Fruit fly (Drosophila melanogaster) whole organism: ENCODE data around the gene TwdlX.

Source experiments
- CG8478 ChIP-seq: fragments of >200 bp; optimal IDR thresholded peaks from 2 replicates; lab custom pipeline; 2018; ENCODE audit warnings: inconsistent platforms
- Dll ChIP-seq: fragments of >200 bp; optimal IDR thresholded peaks from 2 replicates; lab custom pipeline; 2017
- EcR ChIP-seq, 2 experiments: fragments of >200 bp; optimal IDR thresholded peaks; 2 replicates each; lab custom pipeline; 2017; ENCODE audit warnings: missing biosample characterization in 2 of 2, missing genetic modification characterization in 2 of 2, missing genetic modification reagents in 2 of 2
- pan ChIP-seq: fragments of >200 bp; optimal IDR thresholded peaks from 2 replicates; lab custom pipeline; 2017
- psq ChIP-seq: fragments of >200 bp; optimal IDR thresholded peaks from 2 replicates; lab custom pipeline; 2017
- usp ChIP-seq: fragments of >200 bp; optimal IDR thresholded peaks from 2 replicates; lab custom pipeline; 2017; ENCODE audit warnings: missing biosample characterization, missing genetic modification characterization, mixed read lengths

TwdlX gene

DNA sequence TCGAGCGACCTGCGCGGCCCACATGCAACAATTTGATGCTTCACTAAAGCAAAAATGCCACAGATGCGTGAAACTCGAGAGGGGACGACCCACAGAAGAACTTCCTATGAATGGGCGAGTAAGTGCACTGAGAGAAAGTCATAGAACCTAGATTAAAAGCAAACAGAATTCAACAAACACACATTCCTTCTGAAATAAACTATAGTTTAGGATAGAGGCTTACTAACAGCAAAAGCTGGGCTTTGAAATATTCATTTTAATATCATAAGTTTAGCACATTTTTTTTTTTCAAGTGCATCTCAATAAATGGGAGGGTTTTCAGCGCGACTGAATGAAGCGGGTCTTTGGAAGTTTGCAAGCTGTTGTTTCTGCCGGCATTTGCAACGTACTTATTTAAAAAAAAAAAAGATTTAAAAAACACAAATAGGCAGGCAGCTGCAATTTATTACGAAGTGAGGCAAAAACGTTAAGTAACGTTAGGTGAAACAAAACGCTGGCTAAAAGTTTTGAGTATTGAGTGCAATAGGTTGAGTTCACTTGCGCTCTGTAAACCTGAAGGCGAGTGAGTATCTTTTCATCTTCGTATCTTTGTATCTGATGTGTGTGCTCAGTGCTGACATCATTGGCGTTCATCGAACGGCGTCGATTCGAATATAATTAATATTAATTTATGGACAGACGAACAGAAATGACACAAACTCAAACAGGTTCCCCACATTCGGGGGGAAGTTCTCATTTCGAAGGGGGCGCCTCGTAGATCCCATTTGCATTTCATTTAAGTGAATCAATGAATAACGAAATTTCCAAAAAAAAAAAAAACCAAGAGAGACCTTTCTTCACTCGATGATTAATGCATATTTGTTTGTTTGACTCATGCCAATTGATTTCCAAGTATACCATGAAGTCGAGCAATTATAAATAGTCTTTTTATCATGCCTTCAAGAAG lies 42.3 kb downstream of the TwdlX start:
- TF ChIP-seq CG8478 (lab: Kevin White, UChicago): no peak
- no peak for TF ChIP-seq EcR (GFP tag; optimal IDR thresholded peaks at IDR 0.05; lab: Kevin White, UChicago)
- TF ChIP-seq Dll: no peak
- TF ChIP-seq usp (GFP tag; lab: Kevin White, UChicago): no peak
- TF ChIP-seq psq (lab: Kevin White, UChicago): no peak
- no peak for TF ChIP-seq pan (lab: Kevin White, UChicago)

DNA sequence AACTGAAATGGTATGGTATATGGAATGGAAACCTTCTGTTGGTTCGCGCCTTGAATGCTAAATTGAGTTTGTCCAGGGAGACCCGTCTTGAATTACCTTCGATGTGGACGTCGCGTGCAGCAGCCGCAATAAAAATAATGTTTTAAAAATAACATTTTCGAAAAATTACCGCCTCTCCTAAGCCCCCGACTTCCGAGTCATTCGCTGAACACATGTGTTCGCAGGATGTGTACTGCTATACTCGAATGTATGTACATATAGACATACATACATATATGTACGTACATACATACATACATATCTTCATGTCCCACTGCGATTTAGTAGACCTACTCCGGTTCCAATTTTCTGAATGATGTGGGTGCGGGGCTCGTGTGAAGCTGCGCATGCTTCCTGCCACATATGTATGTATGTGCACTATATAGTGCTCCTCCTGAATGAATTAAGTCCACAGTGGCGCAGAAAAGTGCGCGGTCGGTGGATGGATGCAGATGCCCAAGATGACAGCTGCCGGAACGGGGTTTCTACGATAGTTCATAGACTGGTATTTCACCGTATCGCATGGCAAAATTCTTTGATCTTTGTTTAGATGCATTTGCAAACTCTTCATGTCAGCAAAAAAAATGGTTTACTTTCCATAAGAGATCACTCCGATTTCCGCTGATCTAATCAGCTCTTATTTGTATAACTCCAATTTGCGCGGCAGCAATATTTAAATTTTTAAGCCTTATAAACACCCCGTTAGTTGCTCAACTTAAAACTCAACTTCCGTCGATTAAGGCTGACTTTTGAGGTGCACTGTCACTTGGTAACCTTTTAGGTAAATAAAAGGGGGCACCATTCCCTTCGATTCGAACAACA lies 43.5 kb downstream of the TwdlX start:
- TF ChIP-seq pan (lab: Kevin White, UChicago) (no peak), psq (lab: Kevin White, UChicago) (no peak), Dll (no peak), usp (GFP tag; lab: Kevin White, UChicago) (no peak), CG8478 (lab: Kevin White, UChicago) (no peak), EcR (GFP tag; optimal IDR thresholded peaks at IDR 0.05; lab: Kevin White, UChicago) (no peak)

DNA sequence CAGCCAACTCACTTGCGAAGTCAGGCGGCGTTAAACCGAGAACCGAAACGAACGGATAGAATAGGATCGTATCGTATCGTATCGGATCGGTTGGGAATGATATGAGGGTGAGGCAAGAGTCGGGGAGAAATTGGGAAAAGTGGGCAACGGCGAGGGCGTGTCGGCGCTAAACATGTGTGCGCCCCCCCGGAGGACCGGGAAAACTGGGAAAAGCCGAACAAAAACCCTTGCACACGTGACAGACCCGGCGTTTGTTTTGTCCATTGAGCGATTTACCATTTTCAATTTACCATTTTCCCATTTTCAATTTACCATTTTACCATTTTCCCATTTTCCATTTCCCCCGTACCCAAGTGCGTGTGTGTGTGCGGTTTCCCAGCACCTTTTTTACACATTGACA lies 44.2 kb downstream of the TwdlX start:
- TF ChIP-seq usp (GFP tag; lab: Kevin White, UChicago) (no peak), psq (lab: Kevin White, UChicago) (no peak), EcR (GFP tag; optimal IDR thresholded peaks at IDR 0.05; lab: Kevin White, UChicago) (no peak), CG8478 (lab: Kevin White, UChicago) (no peak), pan (lab: Kevin White, UChicago) (no peak), Dll (no peak)

DNA sequence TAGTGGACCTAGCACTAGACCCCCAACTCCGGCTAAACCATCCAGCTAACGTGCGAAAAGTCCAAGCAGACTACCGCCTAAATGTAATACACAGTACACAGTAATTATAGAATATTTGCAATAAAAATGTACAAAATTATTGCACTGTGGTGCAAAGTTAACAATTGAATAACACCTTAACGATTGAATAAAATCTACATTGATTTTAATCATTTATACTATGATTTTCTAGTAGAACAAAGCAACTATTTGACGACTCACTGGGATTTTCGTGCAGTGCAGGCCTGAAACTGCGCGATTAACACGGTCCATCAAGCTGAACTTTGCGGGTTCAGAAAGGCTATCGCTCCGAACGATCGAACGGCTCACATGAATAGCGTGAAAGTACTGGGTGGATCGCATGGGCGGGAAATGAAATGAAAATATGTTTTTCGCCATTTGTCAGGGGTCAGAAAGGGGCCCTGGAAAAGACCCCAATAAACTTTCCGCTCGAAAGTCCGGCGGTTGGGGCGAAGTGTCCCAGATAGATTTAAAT lies 47.3 kb downstream of the TwdlX start:
- TF ChIP-seq EcR (GFP tag; optimal IDR thresholded peaks at IDR 0.05; lab: Kevin White, UChicago) (no peak), usp (GFP tag; lab: Kevin White, UChicago) (no peak), CG8478 (lab: Kevin White, UChicago) (no peak), psq (lab: Kevin White, UChicago) (no peak), Dll (no peak), pan (lab: Kevin White, UChicago) (no peak)

DNA sequence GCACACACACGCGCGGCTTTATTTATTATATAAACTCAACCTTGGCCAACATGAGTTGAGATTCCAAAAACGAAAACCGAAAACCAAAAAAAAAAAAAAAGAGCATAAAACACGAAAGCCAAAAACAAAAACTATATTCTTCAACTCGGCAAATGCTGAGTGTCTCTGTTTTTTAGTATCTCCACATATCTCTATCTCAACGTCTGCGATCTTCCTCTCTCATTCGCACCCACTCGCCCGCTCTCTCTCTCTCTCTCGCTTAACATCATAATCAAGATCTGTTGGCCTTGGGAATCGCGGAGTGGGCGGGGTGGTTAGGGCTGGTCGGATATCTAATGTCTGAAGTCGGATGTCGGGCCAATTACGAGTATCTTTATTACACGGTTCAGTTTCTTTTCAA lies 49.4 kb downstream of the TwdlX start:
- TF ChIP-seq usp (GFP tag; lab: Kevin White, UChicago): no peak
- TF ChIP-seq EcR (GFP tag; optimal IDR thresholded peaks at IDR 0.05; lab: Kevin White, UChicago): no peak

DNA sequence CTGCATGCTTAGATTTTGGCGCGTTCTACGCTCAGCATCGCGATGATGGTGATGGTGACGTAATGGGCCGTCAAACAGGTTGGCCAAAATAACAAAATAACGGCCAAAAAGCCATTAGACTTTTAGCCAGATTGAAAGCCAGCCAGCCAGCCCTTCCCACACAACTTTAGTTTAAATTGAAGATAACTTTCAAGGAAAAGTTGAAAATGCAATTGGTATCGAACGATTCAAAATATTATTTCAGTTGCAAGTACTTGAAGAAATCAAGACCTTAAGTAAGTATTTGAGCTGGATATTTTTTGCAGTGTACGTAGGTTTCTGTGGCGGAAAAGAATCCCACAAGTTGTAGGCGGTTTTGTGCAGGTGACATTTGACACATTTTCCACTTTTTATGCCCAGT lies 50.2 kb downstream of the TwdlX start:
- TF ChIP-seq Dll: no peak
- TF ChIP-seq pan (lab: Kevin White, UChicago): no peak
- TF ChIP-seq psq (lab: Kevin White, UChicago): no peak
